Fruit fly (Drosophila melanogaster): ENCODE results near the gene CG11349.

The CG11349 gene

DNA sequence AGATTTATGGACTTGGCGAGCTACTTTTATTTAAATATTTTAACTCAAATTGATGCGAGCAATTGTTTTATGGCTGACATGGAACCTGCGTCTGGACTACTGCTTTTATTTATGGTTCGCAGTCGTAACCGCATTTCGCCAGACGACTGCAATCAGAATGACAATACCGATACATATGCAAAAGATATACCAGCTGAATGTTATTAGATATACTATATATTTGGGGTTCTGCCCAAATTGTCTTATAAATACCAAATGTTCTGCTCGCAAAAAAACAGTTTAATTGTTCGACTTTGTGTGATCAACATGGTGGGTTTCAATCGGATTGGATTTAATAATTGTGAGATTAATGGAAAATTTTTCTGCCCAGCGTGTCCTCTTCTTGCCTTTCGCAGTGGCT is 3.2 kb upstream of the CG11349 start, which contains the start of gene CG32249:
TSS of gene CG32249 (plus strand) at position 301 of the 400 bp plus-strand sequence.
- TF ChIP-seq lov (optimal IDR thresholded peaks at IDR 0.05) (no peak), lov (GFP tag; IDR thresholded peaks at IDR 0.05) (no peak), Deaf1 (tag; optimal IDR thresholded peaks at IDR 0.05) (no peak)

DNA sequence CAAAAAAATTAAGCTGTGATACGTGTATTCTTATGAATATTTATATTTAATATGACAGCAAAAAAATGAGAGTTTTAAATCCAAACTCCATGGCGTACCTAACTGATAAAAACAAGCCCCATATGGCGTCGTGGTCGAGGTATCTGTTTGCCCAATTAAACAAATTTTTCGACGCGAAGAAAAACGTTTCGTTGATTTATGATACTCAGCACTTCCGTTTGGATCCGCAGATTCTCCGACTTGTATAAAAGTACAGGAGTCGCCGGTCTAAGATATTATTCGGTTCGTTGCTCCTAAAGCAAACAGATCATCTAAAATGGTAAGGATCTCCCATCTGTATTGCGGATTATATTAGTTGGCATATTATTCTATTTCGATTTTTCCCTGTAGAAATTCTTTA is 1.4 kb upstream of the CG11349 start, which contains the start of gene CG32248:
TSS of gene CG32248 (plus strand) at position 301 of the 400 bp plus-strand sequence.
- no peak for TF ChIP-seq sna (GFP tag; IDR thresholded peaks at IDR 0.05; ENCODE audit: partially characterized antibody)
- no peak for TF ChIP-seq CG9797 (GFP tag; optimal IDR thresholded peaks at IDR 0.05)
- TF ChIP-seq tio (GFP tag; optimal IDR thresholded peaks at IDR 0.05): no peak
- no peak for TF ChIP-seq Atf3 (GFP tag; optimal IDR thresholded peaks at IDR 0.05)
- no peak for TF ChIP-seq CG15073 (GFP tag; optimal IDR thresholded peaks at IDR 0.05)
- TF ChIP-seq CG43689 (GFP tag; IDR thresholded peaks at IDR 0.05): no peak
- TF ChIP-seq bsh (GFP tag; optimal IDR thresholded peaks at IDR 0.05): no peak
- no peak for TF ChIP-seq Myb (GFP tag; optimal IDR thresholded peaks at IDR 0.05)
- TF ChIP-seq CG10543 (GFP tag; optimal IDR thresholded peaks at IDR 0.05): no peak
- TF ChIP-seq cwo (GFP tag; optimal IDR thresholded peaks at IDR 0.05): no peak
- TF ChIP-seq Aef1 (GFP tag; IDR thresholded peaks at IDR 0.05): no peak
- TF ChIP-seq Tbp (GFP tag; optimal IDR thresholded peaks at IDR 0.05): no peak
- no peak for TF ChIP-seq trem (tag; optimal IDR thresholded peaks at IDR 0.05)
- TF ChIP-seq ab (GFP tag; optimal IDR thresholded peaks at IDR 0.05): no peak
- no peak for TF ChIP-seq CG16815 (GFP tag; optimal IDR thresholded peaks at IDR 0.05)
- TF ChIP-seq CG17829 (tag; optimal IDR thresholded peaks at IDR 0.05): no peak

DNA sequence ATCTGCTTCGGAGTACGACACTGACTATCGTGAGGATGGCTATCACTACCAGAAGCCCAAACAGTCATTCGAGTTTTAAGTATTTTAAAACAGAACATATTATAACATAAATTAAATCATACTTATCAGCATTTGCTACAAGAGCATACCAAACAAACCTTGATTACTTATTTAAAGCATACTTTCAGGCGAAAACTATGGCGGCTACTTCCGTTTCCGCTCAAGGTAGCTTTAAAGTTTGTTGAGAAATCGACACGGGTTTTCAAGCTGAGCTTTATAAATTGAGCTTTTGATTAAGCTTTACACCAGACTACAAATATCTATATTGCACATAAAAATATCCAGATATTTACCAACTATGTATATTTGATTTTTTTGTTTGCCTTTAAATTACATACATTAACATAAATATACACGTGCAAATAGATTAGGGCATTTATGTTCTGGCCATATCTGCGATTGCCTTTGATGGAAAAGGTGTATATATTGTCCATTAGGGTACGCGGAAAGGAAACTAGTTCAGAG is 2.1 kb downstream of the CG11349 start:
- peak; percentile 82 for TF ChIP-seq CG2116 (GFP tag; optimal IDR thresholded peaks at IDR 0.05)
- peak; percentile 81 for TF ChIP-seq CG5953 (GFP tag; IDR thresholded peaks at IDR 0.05)
- peak; percentile 51; the same call in 2 of the 3 replicates for TF ChIP-seq ase (GFP tag; IDR thresholded peaks at IDR 0.05)
- TF ChIP-seq CG11247 (GFP tag; IDR thresholded peaks at IDR 0.05): peak; percentile 62
- TF ChIP-seq Myb (GFP tag; optimal IDR thresholded peaks at IDR 0.05): no peak
- peak; percentile 57 for TF ChIP-seq exex (tag; optimal IDR thresholded peaks at IDR 0.05)
- peak; percentile 84 for TF ChIP-seq CG11723 (GFP tag; optimal IDR thresholded peaks at IDR 0.05)
- peak; percentile 70 for TF ChIP-seq CG5180 (GFP tag; optimal IDR thresholded peaks at IDR 0.05)
- TF ChIP-seq MESR4 (GFP tag; optimal IDR thresholded peaks at IDR 0.05): peak; percentile 57
- peak; percentile 29 for TF ChIP-seq CG9609 (GFP tag; optimal IDR thresholded peaks at IDR 0.05)
- TF ChIP-seq klu (GFP tag; IDR thresholded peaks at IDR 0.05): no peak
- no peak for TF ChIP-seq Dp (GFP tag; optimal IDR thresholded peaks at IDR 0.05)
- TF ChIP-seq crp (GFP tag; optimal IDR thresholded peaks at IDR 0.05): peak in 1 of 2 experiments; percentile 34
- TF ChIP-seq tna (GFP tag; IDR thresholded peaks at IDR 0.05; ENCODE audit: partially characterized antibody): no peak
- no peak for TF ChIP-seq nom (GFP tag; optimal IDR thresholded peaks at IDR 0.05)
- no peak; the same call in 2 of the 3 replicates for TF ChIP-seq CG17361 (GFP tag; IDR thresholded peaks at IDR 0.05)
- no peak for TF ChIP-seq Neu2 (GFP tag; optimal IDR thresholded peaks at IDR 0.05; ENCODE audit: borderline replicate concordance)
- TF ChIP-seq CG17612 (GFP tag; IDR thresholded peaks at IDR 0.05): no peak
- peak; percentile 70 for TF ChIP-seq oc (tag; optimal IDR thresholded peaks at IDR 0.05)
- TF ChIP-seq dysf (GFP tag; IDR thresholded peaks at IDR 0.05): peak; percentile 35; the same call in 1 of the 3 replicates
- TF ChIP-seq Tbp (GFP tag; optimal IDR thresholded peaks at IDR 0.05): no peak
- peak; percentile 95 for TF ChIP-seq CG6854 (GFP tag; optimal IDR thresholded peaks at IDR 0.05)
- TF ChIP-seq Bgb (GFP tag; IDR thresholded peaks at IDR 0.05; ENCODE audit: partially characterized antibody): no peak
- TF ChIP-seq CG13894 (tag; optimal IDR thresholded peaks at IDR 0.05): peak; percentile 59
- TF ChIP-seq insv (GFP tag; optimal IDR thresholded peaks at IDR 0.05): peak in 1 of 2 experiments; percentile 74
- no peak for TF ChIP-seq Antp (GFP tag; optimal IDR thresholded peaks at IDR 0.05)
- TF ChIP-seq Dek (tag; optimal IDR thresholded peaks at IDR 0.05): peak; percentile 44
- TF ChIP-seq Oli (tag; optimal IDR thresholded peaks at IDR 0.05): peak; percentile 67
- 0 out of 2 replicates have a peak, but pooled peaks have one; percentile 34 for TF ChIP-seq CG16779 (GFP tag; IDR thresholded peaks at IDR 0.05)
- peak; percentile 57 for TF ChIP-seq trem (tag; optimal IDR thresholded peaks at IDR 0.05)
- TF ChIP-seq CG32767 (GFP tag; IDR thresholded peaks at IDR 0.05): peak; percentile 35; the same call in 1 of the 2 replicates
